Worm (Caenorhabditis elegans) whole organism, L1 larva: ENCODE data around the gene C07C7.1.

Source experiments
- C16A3.4 ChIP-seq: fragments of 150-350 bp; optimal IDR thresholded peaks from 2 replicates; lab custom pipeline; 2014; ENCODE audit warnings: missing biosample characterization, missing genetic modification characterization
- C34B4.2 ChIP-seq: sonication (generic microtip); optimal IDR thresholded peaks from 2 replicates; lab custom pipeline; 2017; ENCODE audit warnings: mild to moderate bottlenecking, missing genetic modification characterization, missing compliant biosample characterization
- F16B12.6 ChIP-seq: fragments of 150-350 bp; optimal IDR thresholded peaks from 2 replicates; lab custom pipeline; 2014; ENCODE audit warnings: missing biosample characterization, missing genetic modification characterization
- Y116A8C.19 ChIP-seq: sonication (generic microtip); optimal IDR thresholded peaks from 2 replicates; lab custom pipeline; 2016; ENCODE audit warnings: missing compliant biosample characterization, missing genetic modification characterization, borderline replicate concordance
- aha-1 ChIP-seq: fragments of 150-350 bp; optimal IDR thresholded peaks from 2 replicates; lab custom pipeline; 2014; ENCODE audit warnings: missing biosample characterization, missing genetic modification characterization
- alr-1 ChIP-seq: fragments of 200-800 bp; sonication (Bioruptor generic); optimal IDR thresholded peaks from 2 replicates; lab custom pipeline; 2018; ENCODE audit warnings: borderline replicate concordance, mild to moderate bottlenecking, missing genetic modification characterization, missing compliant biosample characterization
- aly-2 ChIP-seq: fragments of 150-350 bp; optimal IDR thresholded peaks from 2 replicates; lab custom pipeline; 2014; ENCODE audit warnings: missing biosample characterization, missing genetic modification characterization
- ama-1 ChIP-seq: fragments of 150-350 bp; optimal IDR thresholded peaks from 2 replicates; lab custom pipeline; 2014
- blmp-1 ChIP-seq: fragments of 150-350 bp; optimal IDR thresholded peaks from 2 replicates; lab custom pipeline; 2014; ENCODE audit warnings: missing biosample characterization, missing genetic modification characterization
- ceh-8 ChIP-seq: fragments of 200-800 bp; sonication (Bioruptor generic); optimal IDR thresholded peaks from 2 replicates; lab custom pipeline; 2018; ENCODE audit warnings: mild to moderate bottlenecking, missing genetic modification characterization, moderate library complexity, missing compliant biosample characterization
- ceh-82 ChIP-seq, 3 experiments: fragments of 150-350 bp in 1 of 3; sonication (generic microtip) in 2 of 3; optimal IDR thresholded peaks; 2 replicates each; lab custom pipeline; 2014 to 2017; ENCODE audit warnings: missing biosample characterization in 3 of 3, missing genetic modification characterization in 3 of 3
- ceh-90 ChIP-seq: sonication (generic microtip); optimal IDR thresholded peaks from 2 replicates; lab custom pipeline; 2016; ENCODE audit warnings: missing genetic modification characterization, missing compliant biosample characterization
- dpl-1 ChIP-seq, 3 experiments: fragments of 150-350 bp in 2 of 3; sonication (generic microtip) in 1 of 3; optimal IDR thresholded peaks; 2 replicates each; lab custom pipeline; 2014 to 2017; ENCODE audit warnings: missing biosample characterization in 3 of 3, missing genetic modification characterization in 3 of 3, missing genetic modification reagents in 3 of 3
- dsc-1 ChIP-seq: sonication (generic microtip); optimal IDR thresholded peaks from 2 replicates; lab custom pipeline; 2016; ENCODE audit warnings: mild to moderate bottlenecking, missing genetic modification characterization, missing compliant biosample characterization
- efl-1 ChIP-seq, 4 experiments: fragments of 150-350 bp; optimal IDR thresholded peaks in 3 of 4; peaks in 1 of 4; 1 replicate in 1 of 4; 2 replicates in 3 of 4; lab custom pipeline; 2014; ENCODE audit warnings: missing biosample characterization in 2 of 4, missing genetic modification characterization in 2 of 4, missing genetic modification reagents in 2 of 4
- efl-3 ChIP-seq: fragments of 200-800 bp; sonication (Bioruptor generic); optimal IDR thresholded peaks from 2 replicates; lab custom pipeline; 2018; ENCODE audit warnings: mild to moderate bottlenecking, missing genetic modification characterization, missing compliant biosample characterization
- elt-2 ChIP-seq: sonication (generic microtip); optimal IDR thresholded peaks from 2 replicates; lab custom pipeline; 2016; ENCODE audit warnings: missing genetic modification characterization, mild to moderate bottlenecking, inconsistent platforms, missing compliant biosample characterization, missing genetic modification reagents
- ets-5 ChIP-seq: fragments of 200-800 bp; sonication (Bioruptor generic); IDR thresholded peaks from 2 replicates; pipeline ENCODE4 v1.3.6; 2022; ENCODE audit warnings: missing genetic modification characterization, missing compliant biosample characterization
- fkh-10 ChIP-seq: sonication (generic microtip); optimal IDR thresholded peaks from 2 replicates; lab custom pipeline; 2017; ENCODE audit warnings: missing biosample characterization, missing genetic modification reagents, missing genetic modification characterization
- fkh-4 ChIP-seq: sonication (generic microtip); optimal IDR thresholded peaks from 2 replicates; lab custom pipeline; 2016; ENCODE audit warnings: missing compliant biosample characterization, missing genetic modification characterization, borderline replicate concordance
- hlh-4 ChIP-seq: sonication (generic microtip); optimal IDR thresholded peaks from 2 replicates; lab custom pipeline; 2016; ENCODE audit warnings: mild to moderate bottlenecking, missing genetic modification characterization, missing compliant biosample characterization
- irx-1 ChIP-seq: sonication (generic microtip); optimal IDR thresholded peaks from 2 replicates; lab custom pipeline; 2016; ENCODE audit warnings: missing genetic modification characterization, missing compliant biosample characterization
- jun-1 ChIP-seq: fragments of 150-350 bp; optimal IDR thresholded peaks from 2 replicates; lab custom pipeline; 2014; ENCODE audit warnings: missing biosample characterization, missing genetic modification reagents, missing genetic modification characterization
- lin-13 ChIP-seq: fragments of 150-350 bp; optimal IDR thresholded peaks from 2 replicates; lab custom pipeline; 2014; ENCODE audit warnings: missing biosample characterization, missing genetic modification reagents, missing genetic modification characterization
- lin-14 ChIP-seq: fragments of 200-800 bp; sonication (Bioruptor generic); optimal IDR thresholded peaks from 2 replicates; lab custom pipeline; 2018; ENCODE audit warnings: mild to moderate bottlenecking, missing genetic modification characterization, moderate library complexity, missing compliant biosample characterization
- lin-15B ChIP-seq: fragments of 150-350 bp; sonication (generic microtip); optimal IDR thresholded peaks from 3 replicates; lab custom pipeline; 2014; ENCODE audit warnings: missing biosample characterization, missing genetic modification characterization
- lin-39 ChIP-seq: fragments of 150-350 bp; optimal IDR thresholded peaks from 2 replicates; lab custom pipeline; 2014; ENCODE audit warnings: missing biosample characterization, missing genetic modification reagents, missing genetic modification characterization
- mdl-1 ChIP-seq, 2 experiments: fragments of 150-350 bp; optimal IDR thresholded peaks; 2 replicates each; lab custom pipeline; 2014 to 2017; ENCODE audit warnings: missing biosample characterization in 2 of 2, missing genetic modification characterization in 2 of 2, inconsistent platforms in 1 of 2
- mef-2 ChIP-seq: fragments of 150-350 bp; optimal IDR thresholded peaks from 2 replicates; lab custom pipeline; 2014; ENCODE audit warnings: missing biosample characterization, missing genetic modification characterization
- mep-1 ChIP-seq: fragments of 150-350 bp; optimal IDR thresholded peaks from 2 replicates; lab custom pipeline; 2014; ENCODE audit warnings: missing biosample characterization, missing genetic modification characterization
- nhr-12 ChIP-seq: sonication (generic microtip); optimal IDR thresholded peaks from 2 replicates; lab custom pipeline; 2017; ENCODE audit warnings: missing biosample characterization, missing genetic modification characterization
- nhr-19 ChIP-seq: fragments of 200-800 bp; sonication (Bioruptor generic); conservative IDR thresholded peaks from 2 replicates; pipeline ENCODE4 v1.3.6; 2022; ENCODE audit warnings: missing genetic modification characterization, missing compliant biosample characterization
- nhr-28 ChIP-seq: fragments of 150-350 bp; optimal IDR thresholded peaks from 2 replicates; lab custom pipeline; 2014; ENCODE audit warnings: missing biosample characterization, missing genetic modification characterization
- nhr-47 ChIP-seq: sonication (generic microtip); optimal IDR thresholded peaks from 2 replicates; lab custom pipeline; 2016; ENCODE audit warnings: mild to moderate bottlenecking, missing genetic modification characterization, moderate library complexity, missing compliant biosample characterization
- nhr-76 ChIP-seq: sonication (generic microtip); optimal IDR thresholded peaks from 2 replicates; lab custom pipeline; 2017; ENCODE audit warnings: missing biosample characterization, missing genetic modification characterization
- nhr-77 ChIP-seq: fragments of 150-350 bp; optimal IDR thresholded peaks from 2 replicates; lab custom pipeline; 2014; ENCODE audit warnings: missing biosample characterization, missing genetic modification characterization
- nhr-85 ChIP-seq: sonication (generic microtip); peaks from one replicate; lab custom pipeline; 2016; ENCODE audit warnings: missing genetic modification characterization, inconsistent platforms, missing compliant biosample characterization
- nhr-90 ChIP-seq: sonication (generic microtip); optimal IDR thresholded peaks from 2 replicates; lab custom pipeline; 2016; ENCODE audit warnings: mild to moderate bottlenecking, missing genetic modification characterization, missing compliant biosample characterization; ENCODE audit not compliant: poor library complexity
- pag-3 ChIP-seq: sonication (generic microtip); optimal IDR thresholded peaks from 2 replicates; lab custom pipeline; 2017; ENCODE audit warnings: missing genetic modification characterization, mild to moderate bottlenecking, missing compliant biosample characterization, antibody characterized with exemption, borderline replicate concordance; ENCODE audit not compliant: insufficient read depth
- pax-3 ChIP-seq: fragments of 200-800 bp; sonication (Bioruptor generic); optimal IDR thresholded peaks from 2 replicates; lab custom pipeline; 2018; ENCODE audit warnings: mild to moderate bottlenecking, missing genetic modification characterization, moderate library complexity, missing compliant biosample characterization
- sox-4 ChIP-seq: sonication (generic microtip); optimal IDR thresholded peaks from 2 replicates; lab custom pipeline; 2016; ENCODE audit warnings: missing genetic modification characterization, missing compliant biosample characterization
- sup-37 ChIP-seq: fragments of 200-800 bp; sonication (Bioruptor generic); optimal IDR thresholded peaks from 2 replicates; lab custom pipeline; 2018; ENCODE audit warnings: mild to moderate bottlenecking, missing genetic modification characterization, missing compliant biosample characterization
- swsn-7 ChIP-seq: sonication (generic microtip); optimal IDR thresholded peaks from 2 replicates; lab custom pipeline; 2016; ENCODE audit warnings: missing genetic modification characterization, missing compliant biosample characterization
- tbx-2 ChIP-seq: sonication (generic microtip); optimal IDR thresholded peaks from 2 replicates; lab custom pipeline; 2016; ENCODE audit warnings: missing genetic modification characterization, missing compliant biosample characterization
- tlp-1 ChIP-seq: fragments of 150-350 bp; optimal IDR thresholded peaks from 2 replicates; lab custom pipeline; 2014; ENCODE audit warnings: missing biosample characterization, missing genetic modification characterization
- unc-30 ChIP-seq: sonication (generic microtip); optimal IDR thresholded peaks from 2 replicates; lab custom pipeline; 2017; ENCODE audit warnings: missing biosample characterization, missing genetic modification characterization
- unc-98 ChIP-seq: fragments of 200-800 bp; sonication (Bioruptor generic); IDR thresholded peaks from 2 replicates; pipeline ENCODE4 v1.3.6; 2022; ENCODE audit warnings: missing genetic modification characterization, missing compliant biosample characterization
- ztf-11 ChIP-seq, 2 experiments: sonication (generic microtip); optimal IDR thresholded peaks; 2 replicates each; lab custom pipeline; 2016 to 2017; ENCODE audit warnings: missing genetic modification characterization in 2 of 2, missing biosample characterization in 1 of 2, missing compliant biosample characterization in 1 of 2
- ztf-4 ChIP-seq: fragments of 150-350 bp; optimal IDR thresholded peaks from 2 replicates; lab custom pipeline; 2014; ENCODE audit warnings: missing biosample characterization, missing genetic modification characterization

C07C7.1 gene

DNA sequence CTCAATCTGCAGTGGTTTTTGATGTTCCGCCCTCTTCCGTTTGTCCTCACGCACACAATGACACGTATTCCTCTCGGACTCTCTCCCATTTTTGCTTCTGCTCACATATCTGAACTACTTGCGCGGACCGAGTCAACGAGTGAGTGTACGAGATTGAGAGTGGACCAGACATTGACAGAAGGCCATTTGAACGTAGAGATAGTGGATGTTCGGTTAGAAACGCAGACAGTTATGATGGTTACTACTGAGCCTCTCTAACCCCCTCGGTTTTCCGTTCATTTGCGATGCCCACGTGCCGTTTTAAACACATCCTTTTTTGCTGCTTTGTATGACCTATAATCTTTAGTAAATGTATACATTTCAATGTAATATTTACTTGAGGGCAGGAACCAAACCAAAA lies 31.8 kb downstream of the C07C7.1 start (continued):
- TF ChIP-seq ama-1 (lab: Kevin White, UChicago) (no peak), swsn-7 (tag; lab: Kevin White, UChicago) (peak; percentile 55), hlh-4 (no peak), lin-13 (GFP tag; lab: Kevin White, UChicago) (no peak), nhr-77 (tag; lab: Kevin White, UChicago) (no peak), mep-1 (tag; lab: Kevin White, UChicago) (peak; percentile 60), aly-2 (no peak), nhr-90 (tag; lab: Kevin White, UChicago) (no peak), pag-3 (tag; lab: Kevin White, UChicago) (no peak), sox-4 (tag; lab: Kevin White, UChicago) (no peak), aha-1 (tag; lab: Kevin White, UChicago) (no peak), ztf-4 (tag; lab: Kevin White, UChicago) (no peak), jun-1 (tag; lab: Kevin White, UChicago) (no peak), F16B12.6 (tag; lab: Kevin White, UChicago) (no peak), blmp-1 (tag; lab: Kevin White, UChicago) (no peak), dsc-1 (tag; lab: Kevin White, UChicago) (no peak), ceh-8 (GFP tag; lab: Kevin White, UChicago) (no peak), lin-14 (GFP tag; lab: Kevin White, UChicago) (peak; percentile 92), tbx-2 (tag; lab: Kevin White, UChicago) (peak; percentile 56), pax-3 (no peak), fkh-4 (no peak), efl-3 (GFP tag; lab: Kevin White, UChicago) (no peak), ceh-90 (tag; lab: Kevin White, UChicago) (no peak), ztf-11 (tag; optimal IDR thresholded peaks at IDR 0.05; lab: Kevin White, UChicago) (no peak), nhr-76 (tag; lab: Kevin White, UChicago) (no peak), nhr-28 (tag; lab: Kevin White, UChicago) (no peak), nhr-47 (tag; lab: Kevin White, UChicago) (peak; percentile 46), nhr-19 (GFP tag; lab: Robert Waterston, UW) (no peak), dpl-1 (GFP tag; optimal IDR thresholded peaks at IDR 0.05; lab: Kevin White, UChicago) (peak; percentile 5 to 22 (median 17)), unc-30 (tag; lab: Kevin White, UChicago) (no peak), sup-37 (GFP tag; lab: Kevin White, UChicago) (no peak)

DNA sequence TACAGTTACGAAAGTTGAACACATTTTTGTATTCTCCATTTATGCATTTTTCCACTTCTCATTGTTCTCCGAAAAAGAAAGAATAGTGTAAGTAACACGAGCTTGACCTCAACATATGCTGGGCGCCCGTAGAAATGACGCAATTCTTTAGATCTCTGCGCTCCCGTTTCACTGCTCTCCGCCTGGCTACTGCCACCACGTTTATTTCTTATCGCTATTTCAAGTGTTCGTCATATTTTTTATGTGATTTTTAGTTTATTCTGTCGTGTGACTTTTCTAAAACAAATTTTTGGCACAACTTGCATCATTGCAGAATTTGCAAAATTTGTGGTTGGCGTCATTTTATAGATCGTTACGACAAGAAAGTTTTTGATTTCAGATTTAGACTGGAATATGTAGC lies 32.3 kb downstream of the C07C7.1 start:
- no peak for TF ChIP-seq lin-15B (tag; lab: Kevin White, UChicago)
- TF ChIP-seq aly-2: no peak
- no peak for TF ChIP-seq ceh-8 (GFP tag; lab: Kevin White, UChicago)
- no peak for TF ChIP-seq lin-39 (tag; lab: Kevin White, UChicago)
- TF ChIP-seq tlp-1 (tag; lab: Kevin White, UChicago): no peak
- no peak for TF ChIP-seq nhr-85 (tag; lab: Kevin White, UChicago)
- peak; percentile 12 for TF ChIP-seq elt-2 (tag; lab: Kevin White, UChicago)
- TF ChIP-seq C16A3.4 (tag; lab: Kevin White, UChicago): no peak
- no peak for TF ChIP-seq efl-1 (optimal IDR thresholded peaks at IDR 0.05; lab: Kevin White, UChicago)
- peak in 1 of 2 experiments; percentile 28 for TF ChIP-seq efl-1 (GFP tag; optimal IDR thresholded peaks at IDR 0.05 in 1 of 2; lab: Kevin White, UChicago)
- TF ChIP-seq ets-5 (GFP tag; lab: Robert Waterston, UW): no peak
- TF ChIP-seq nhr-12: no peak
- TF ChIP-seq, all 84 proteins: peak for 2

DNA sequence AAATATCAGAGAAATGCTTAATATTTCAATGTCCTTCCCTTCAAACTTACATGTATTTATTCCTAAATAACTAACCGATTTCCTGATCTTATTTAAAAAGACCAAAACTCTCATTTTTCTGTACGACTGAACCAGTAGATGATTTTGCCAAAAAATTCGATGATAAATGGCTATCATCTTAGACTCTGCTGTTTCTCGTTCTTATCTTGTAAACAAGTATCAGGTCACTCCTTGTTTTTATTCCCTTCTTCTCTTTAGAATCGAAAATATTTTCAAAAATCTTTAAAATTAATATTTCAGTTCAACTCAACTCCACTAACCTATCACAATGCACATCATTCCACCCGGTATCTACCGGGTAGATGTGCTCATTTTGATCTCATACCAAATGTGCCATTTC lies 32.8 kb downstream of the C07C7.1 start, which contains the start of gene C46C2.2:
Gene C46C2.2 (plus strand): TSS at position 301 of the 400 bp plus-strand sequence.
- no peak for TF ChIP-seq fkh-10 (GFP tag; lab: Kevin White, UChicago)
- TF ChIP-seq tlp-1 (tag; lab: Kevin White, UChicago): no peak
- no peak for TF ChIP-seq irx-1 (tag; lab: Kevin White, UChicago)
- TF ChIP-seq mef-2 (tag; lab: Kevin White, UChicago): no peak
- no peak for TF ChIP-seq alr-1 (tag; lab: Kevin White, UChicago)
- TF ChIP-seq ceh-82 (tag; optimal IDR thresholded peaks at IDR 0.05; lab: Kevin White, UChicago): no peak
- TF ChIP-seq unc-98 (GFP tag; lab: Robert Waterston, UW): no peak
- TF ChIP-seq ztf-4 (tag; lab: Kevin White, UChicago): no peak
- TF ChIP-seq C34B4.2 (tag; lab: Kevin White, UChicago): no peak
- TF ChIP-seq Y116A8C.19 (tag; lab: Kevin White, UChicago): no peak
- TF ChIP-seq ztf-11 (tag; optimal IDR thresholded peaks at IDR 0.05; lab: Kevin White, UChicago): no peak
- no peak for TF ChIP-seq swsn-7 (tag; lab: Kevin White, UChicago)
- TF ChIP-seq mdl-1 (tag; optimal IDR thresholded peaks at IDR 0.05; lab: Kevin White, UChicago): no peak
